Fruit fly (Drosophila melanogaster): ENCODE data around the gene CG11693.

CG11693 gene

dm6 chr3R:8354969-8355368 is 44.4 kb upstream of the CG11693 start (continued):
- TF ChIP-seq ranshi (GFP tag; IDR thresholded peaks at IDR 0.05), result peak; percentile 21; the same call in 1 of the 2 replicates
- no peak for TF ChIP-seq maf-S (GFP tag; optimal IDR thresholded peaks at IDR 0.05)
- no peak for TF ChIP-seq grau (tag; optimal IDR thresholded peaks at IDR 0.05)
- TF ChIP-seq seq (GFP tag; IDR thresholded peaks at IDR 0.05), result peak; percentile 34; the same call in 1 of the 2 replicates
- peak; percentile 37; the same call in 1 of the 2 replicates for TF ChIP-seq Nf-YA (GFP tag; IDR thresholded peaks at IDR 0.05)
- TF ChIP-seq B-H1 (GFP tag; IDR thresholded peaks at IDR 0.05), result peak; percentile 21; the same call in 1 of the 3 replicates
- no peak for TF ChIP-seq tx (GFP tag; optimal IDR thresholded peaks at IDR 0.05)
- peak; percentile 38 for TF ChIP-seq CG1603 (tag; optimal IDR thresholded peaks at IDR 0.05)
- no peak for TF ChIP-seq mld (GFP tag; IDR thresholded peaks at IDR 0.05; ENCODE audit: partially characterized antibody)
- peak; percentile 20 for TF ChIP-seq CG15269 (tag; optimal IDR thresholded peaks at IDR 0.05)
- peak; percentile 61 for TF ChIP-seq unpg (GFP tag; optimal IDR thresholded peaks at IDR 0.05)
- no peak for TF ChIP-seq Spps (tag; optimal IDR thresholded peaks at IDR 0.05)
- no peak for TF ChIP-seq insv (GFP tag; optimal IDR thresholded peaks at IDR 0.05)
- TF ChIP-seq CG10959 (GFP tag; IDR thresholded peaks at IDR 0.05), result no peak
- no peak for TF ChIP-seq CG12769 (tag; optimal IDR thresholded peaks at IDR 0.05)
- TF ChIP-seq Fer1 (GFP tag; optimal IDR thresholded peaks at IDR 0.05), result no peak
- TF ChIP-seq TFAM (GFP tag; optimal IDR thresholded peaks at IDR 0.05), result no peak
- peak; percentile 6 for TF ChIP-seq CG7839 (tag; optimal IDR thresholded peaks at IDR 0.05)
- no peak for TF ChIP-seq jigr1 (GFP tag; IDR thresholded peaks at IDR 0.05)
- TF ChIP-seq fd96Cb (tag; optimal IDR thresholded peaks at IDR 0.05), result peak; percentile 48
- peak; percentile 9 for TF ChIP-seq da (GFP tag; optimal IDR thresholded peaks at IDR 0.05)
- TF ChIP-seq D19B (GFP tag; optimal IDR thresholded peaks at IDR 0.05), result no peak
- no peak for TF ChIP-seq cad (GFP tag; optimal IDR thresholded peaks at IDR 0.05)
- TF ChIP-seq CG12744 (GFP tag; optimal IDR thresholded peaks at IDR 0.05), result no peak
- no peak for TF ChIP-seq Hmr (GFP tag; optimal IDR thresholded peaks at IDR 0.05)
- TF ChIP-seq jumu (GFP tag; optimal IDR thresholded peaks at IDR 0.05), result no peak
- TF ChIP-seq Oli (tag; optimal IDR thresholded peaks at IDR 0.05), result peak; percentile 47
- no peak for TF ChIP-seq CG34422 (GFP tag; IDR thresholded peaks at IDR 0.05)
- peak in 1 of 2 experiments; percentile 73 for TF ChIP-seq Hr51 (GFP tag; optimal IDR thresholded peaks at IDR 0.05)
- no peak for TF ChIP-seq CG8944 (GFP tag; optimal IDR thresholded peaks at IDR 0.05)
- TF ChIP-seq CG1233 (GFP tag; optimal IDR thresholded peaks at IDR 0.05), result no peak
- no peak for TF ChIP-seq CG6791 (GFP tag; IDR thresholded peaks at IDR 0.05; ENCODE audit: partially characterized antibody)
- TF ChIP-seq CG18011 (GFP tag; optimal IDR thresholded peaks at IDR 0.05), result no peak
- TF ChIP-seq Ssrp (tag; optimal IDR thresholded peaks at IDR 0.05), result peak; percentile 49

- TF ChIP-seq Ets65A (GFP tag), result no peak
- no peak for TF ChIP-seq fu2 (GFP tag; optimal IDR thresholded peaks at IDR 0.05)
- TF ChIP-seq CG12071 (GFP tag; optimal IDR thresholded peaks at IDR 0.05), result peak; percentile 38
- TF ChIP-seq sisA (GFP tag; IDR thresholded peaks at IDR 0.05), result peak; percentile 68
- TF ChIP-seq pho (GFP tag; optimal IDR thresholded peaks at IDR 0.05), result no peak
- no peak for TF ChIP-seq Elba2 (GFP tag; optimal IDR thresholded peaks at IDR 0.05)
- peak; percentile 74 for TF ChIP-seq lab (GFP tag; optimal IDR thresholded peaks at IDR 0.05)
- TF ChIP-seq CG31365 (tag; optimal IDR thresholded peaks at IDR 0.05), result no peak
- no peak for TF ChIP-seq exex (tag; optimal IDR thresholded peaks at IDR 0.05)
- TF ChIP-seq Hr51 (GFP tag; optimal IDR thresholded peaks at IDR 0.05), result peak in 1 of 2 experiments; percentile 76
- no peak for TF ChIP-seq CG1832 (GFP tag; optimal IDR thresholded peaks at IDR 0.05)
- peak; percentile 54; the same call in 2 of the 3 replicates for TF ChIP-seq CG34422 (GFP tag; IDR thresholded peaks at IDR 0.05)
- no peak for TF ChIP-seq insv (GFP tag; optimal IDR thresholded peaks at IDR 0.05)
- TF ChIP-seq org-1 (GFP tag; optimal IDR thresholded peaks at IDR 0.05), result peak; percentile 11
- TF ChIP-seq HLH54F (GFP tag; optimal IDR thresholded peaks at IDR 0.05), result peak; percentile 2
- peak; percentile 28; the same call in 1 of the 2 replicates for TF ChIP-seq seq (GFP tag; IDR thresholded peaks at IDR 0.05)
- peak; percentile 31; the same call in 2 of the 3 replicates for TF ChIP-seq B-H1 (GFP tag; IDR thresholded peaks at IDR 0.05)
- TF ChIP-seq aop (GFP tag; IDR thresholded peaks at IDR 0.05), result no peak
- TF ChIP-seq phol (tag; optimal IDR thresholded peaks at IDR 0.05), result peak; percentile 9
- peak; percentile 64 for TF ChIP-seq Hmr (GFP tag; optimal IDR thresholded peaks at IDR 0.05)
- peak; percentile 23 for TF ChIP-seq CG12659 (GFP tag; optimal IDR thresholded peaks at IDR 0.05)
- no peak for TF ChIP-seq chm (GFP tag; IDR thresholded peaks at IDR 0.05)
- TF ChIP-seq CG3847 (GFP tag; IDR thresholded peaks at IDR 0.05), result peak; percentile 52; the same call in 1 of the 2 replicates
Measured at dm6 chr3R:8354458-8354857, 43.9 kb upstream of the CG11693 start.

All from whole organism, embryonic.